Worm (Caenorhabditis elegans): ENCODE measurements around the gene ace-4.
A peak's percentile ranks its signal among the peaks of the same experiment; 100 is the strongest.

ace-4 gene

DNA sequence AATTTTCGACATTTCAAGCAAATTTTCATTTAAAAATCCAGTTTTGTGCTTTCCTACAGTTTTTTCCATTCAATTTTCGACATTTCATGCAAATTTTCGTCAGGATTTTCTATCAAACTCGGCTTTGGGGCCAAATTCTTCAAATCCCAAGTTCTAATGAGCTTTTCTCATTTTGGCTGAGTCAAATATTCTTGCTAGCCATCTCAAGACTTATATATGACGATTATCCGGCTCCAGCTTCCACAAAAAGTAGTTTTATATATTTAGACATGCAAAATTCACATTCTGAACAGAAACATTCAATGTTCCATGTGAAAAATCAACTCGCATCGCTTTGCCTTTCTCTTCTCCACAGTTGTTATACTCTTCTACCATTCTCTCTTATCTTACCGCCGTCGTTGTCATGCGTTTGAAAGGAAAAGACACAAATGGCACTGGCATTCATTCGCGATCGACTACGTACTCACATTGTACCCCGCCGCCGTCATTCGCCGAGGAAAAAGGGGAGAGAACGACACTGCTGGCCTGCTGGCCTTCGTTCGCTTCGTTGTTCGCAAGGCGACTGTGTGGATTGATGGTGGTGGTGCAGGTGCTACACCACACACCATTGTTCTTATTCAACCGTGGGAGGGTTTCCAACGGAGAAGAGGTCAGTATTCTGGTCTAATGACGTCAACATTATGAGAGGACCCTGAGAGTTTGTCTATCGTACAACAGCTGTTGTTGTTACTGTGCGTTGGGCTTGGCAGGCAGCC lies 50.1 kb downstream of the ace-4 start:
- peak; percentile 82 for TF ChIP-seq hlh-30 (tag; optimal IDR thresholded peaks at IDR 0.05; ENCODE audit: insufficient read depth)
- TF ChIP-seq dpl-1 (GFP tag; optimal IDR thresholded peaks at IDR 0.05), result peak; percentile 52
- peak; percentile 86 for TF ChIP-seq nhr-28 (tag; optimal IDR thresholded peaks at IDR 0.05)
- TF ChIP-seq lin-1 (GFP tag; IDR thresholded peaks at IDR 0.05), result peak; percentile 35; the same call in 1 of the 2 replicates
- TF ChIP-seq daf-8 (GFP tag; IDR thresholded peaks at IDR 0.05), result no peak
- TF ChIP-seq dve-1 (tag; optimal IDR thresholded peaks at IDR 0.05; ENCODE audit: insufficient read depth), result peak; percentile 73
- no peak for TF ChIP-seq tra-1 (GFP tag; IDR thresholded peaks at IDR 0.05)
- TF ChIP-seq T20F7.1 (GFP tag; optimal IDR thresholded peaks at IDR 0.05), result no peak
- TF ChIP-seq aly-2 (tag; optimal IDR thresholded peaks at IDR 0.05), result no peak
- no peak for TF ChIP-seq ceh-20 (GFP tag; IDR thresholded peaks at IDR 0.05)
- TF ChIP-seq rbr-2 (tag; optimal IDR thresholded peaks at IDR 0.05), result peak; percentile 18
- peak; percentile 81 for TF ChIP-seq hlh-11 (tag; optimal IDR thresholded peaks at IDR 0.05)
- TF ChIP-seq dmd-6 (GFP tag; IDR thresholded peaks at IDR 0.05), result peak; percentile 62
- TF ChIP-seq hmg-1.1 (GFP tag; IDR thresholded peaks at IDR 0.05), result peak; percentile 61; the same call in 1 of the 2 replicates
- no peak for TF ChIP-seq nhr-111 (GFP tag; optimal IDR thresholded peaks at IDR 0.05)
- TF ChIP-seq nhr-42 (GFP tag; IDR thresholded peaks at IDR 0.05), result peak; percentile 63; the same call in 1 of the 2 replicates
- peak; percentile 80 for TF ChIP-seq nhr-77 (tag; optimal IDR thresholded peaks at IDR 0.05)
- peak in 1 of 2 experiments; percentile 29 for TF ChIP-seq unc-62 (GFP tag; optimal IDR thresholded peaks at IDR 0.05 in 1 of 2)
- TF ChIP-seq unc-62 (tag; optimal IDR thresholded peaks at IDR 0.05), result no peak
- TF ChIP-seq mes-2 (tag; optimal IDR thresholded peaks at IDR 0.05; ENCODE audit: poor library complexity, severe bottlenecking), result peak; percentile 36
- peak; percentile 94 for TF ChIP-seq aha-1 (tag)
- peak; percentile 65 for TF ChIP-seq pqm-1 (tag; optimal IDR thresholded peaks at IDR 0.05)
- TF ChIP-seq nhr-237 (tag; optimal IDR thresholded peaks at IDR 0.05), result no peak
- TF ChIP-seq mdl-1 (tag; optimal IDR thresholded peaks at IDR 0.05), result peak in 1 of 2 experiments; percentile 17
- TF ChIP-seq lsy-2 (tag; optimal IDR thresholded peaks at IDR 0.05), result peak in 1 of 2 experiments; percentile 20
- no peak for TF ChIP-seq zag-1 (tag; optimal IDR thresholded peaks at IDR 0.05)
- no peak for TF ChIP-seq set-16 (GFP tag; IDR thresholded peaks at IDR 0.05)
- peak; percentile 80 for TF ChIP-seq mxl-3 (GFP tag; optimal IDR thresholded peaks at IDR 0.05)
- no peak for TF ChIP-seq F10B5.3 (tag; optimal IDR thresholded peaks at IDR 0.05)
- peak; percentile 75 for TF ChIP-seq mep-1 (tag; optimal IDR thresholded peaks at IDR 0.05)
- TF ChIP-seq fkh-10 (GFP tag; optimal IDR thresholded peaks at IDR 0.05), result no peak
- peak; percentile 23; the same call in 1 of the 2 replicates for TF ChIP-seq egl-43 (GFP tag; IDR thresholded peaks at IDR 0.05)
- TF ChIP-seq daf-16 (GFP tag; optimal IDR thresholded peaks at IDR 0.05), result no peak
- TF ChIP-seq daf-16 (tag; optimal IDR thresholded peaks at IDR 0.05), result peak; percentile 15
- TF ChIP-seq daf-12 (tag; optimal IDR thresholded peaks at IDR 0.05), result no peak
- TF ChIP-seq lin-38 (GFP tag; IDR thresholded peaks at IDR 0.05), result peak; percentile 22; the same call in 1 of the 2 replicates
- peak; percentile 79 for TF ChIP-seq nhr-48 (tag; optimal IDR thresholded peaks at IDR 0.05)
- no peak for TF ChIP-seq snpc-4 (tag; optimal IDR thresholded peaks at IDR 0.05)

DNA sequence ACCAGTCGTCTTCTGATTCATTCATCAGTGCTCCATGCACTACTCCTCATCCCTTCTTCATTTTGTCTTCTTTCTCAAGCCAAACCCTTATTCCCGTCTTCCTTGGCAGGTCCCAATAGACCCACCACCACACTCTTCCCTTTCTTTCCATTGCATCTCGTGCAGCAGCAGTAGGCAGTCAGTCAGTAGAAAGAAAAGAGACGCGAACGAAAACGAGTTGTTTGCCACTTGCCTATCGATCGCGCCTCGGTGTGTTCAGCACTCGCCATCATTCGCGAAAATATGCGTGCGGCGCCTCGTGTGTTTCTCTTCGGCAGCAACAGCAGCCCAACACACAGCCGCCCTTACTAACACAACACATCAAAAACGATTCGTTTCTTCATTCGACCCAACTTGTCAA lies 51.6 kb downstream of the ace-4 start:
- TF ChIP-seq mes-2 (tag; optimal IDR thresholded peaks at IDR 0.05; ENCODE audit: poor library complexity, severe bottlenecking) (peak; percentile 73), nhr-77 (tag; optimal IDR thresholded peaks at IDR 0.05) (peak; percentile 75), Y75B8A.6 (GFP tag; IDR thresholded peaks at IDR 0.05) (no peak), lin-29 (GFP tag; IDR thresholded peaks at IDR 0.05) (no peak), ceh-44 (GFP tag; IDR thresholded peaks at IDR 0.05) (no peak), tra-1 (GFP tag; IDR thresholded peaks at IDR 0.05) (no peak), lin-13 (GFP tag; optimal IDR thresholded peaks at IDR 0.05) (peak; percentile 7), nhr-48 (tag; optimal IDR thresholded peaks at IDR 0.05) (no peak), snpc-4 (tag; optimal IDR thresholded peaks at IDR 0.05) (no peak), aha-1 (tag) (peak; percentile 99), unc-39 (tag; optimal IDR thresholded peaks at IDR 0.05) (no peak), hlh-30 (tag; optimal IDR thresholded peaks at IDR 0.05; ENCODE audit: insufficient read depth) (peak; percentile 85), nhr-28 (tag; optimal IDR thresholded peaks at IDR 0.05) (peak; percentile 54), Y5F2A.4 (GFP tag; optimal IDR thresholded peaks at IDR 0.05) (no peak), rbr-2 (tag; optimal IDR thresholded peaks at IDR 0.05) (peak; percentile 64), egl-27 (tag; optimal IDR thresholded peaks at IDR 0.05) (no peak), nhr-41 (GFP tag; IDR thresholded peaks at IDR 0.05) (no peak), Y105C5A.15 (GFP tag; IDR thresholded peaks at IDR 0.05) (no peak), ctbp-1 (GFP tag; IDR thresholded peaks at IDR 0.05) (no peak; the same call in 1 of the 2 replicates), vab-7 (GFP tag; IDR thresholded peaks at IDR 0.05) (no peak), zfp-3 (GFP tag; conservative IDR thresholded peaks at IDR 0.05) (no peak)
